Fruit fly (Drosophila melanogaster) whole organism, adult: ENCODE results near the gene CG31021.

Source experiments
- CG11617 ChIP-seq: fragments of 200-800 bp; sonication (Bioruptor generic); optimal IDR thresholded peaks from 2 replicates; lab custom pipeline; 2017; ENCODE audit warnings: mild to moderate bottlenecking, missing biosample characterization, missing genetic modification reagents, missing genetic modification characterization
- CG12768 ChIP-seq: fragments of 200-800 bp; sonication (Bioruptor generic); optimal IDR thresholded peaks from 2 replicates; lab custom pipeline; 2017; ENCODE audit warnings: missing biosample characterization, missing genetic modification characterization, mild to moderate bottlenecking, moderate library complexity, missing genetic modification reagents
- CG14711 ChIP-seq: fragments of 200-800 bp; sonication (Bioruptor generic); optimal IDR thresholded peaks from 2 replicates; lab custom pipeline; 2018; ENCODE audit warnings: missing biosample characterization, mild to moderate bottlenecking, missing genetic modification characterization, moderate library complexity
- CG1620 ChIP-seq: fragments of 200-800 bp; sonication (Bioruptor generic); optimal IDR thresholded peaks from 2 replicates; lab custom pipeline; 2016; ENCODE audit warnings: missing biosample characterization, missing genetic modification characterization
- CG33017 ChIP-seq: fragments of 200-800 bp; sonication (Bioruptor generic); optimal IDR thresholded peaks from 2 replicates; lab custom pipeline; 2018; ENCODE audit warnings: missing biosample characterization, mild to moderate bottlenecking, missing genetic modification characterization, moderate library complexity
- CG5204 ChIP-seq: fragments of 200-800 bp; sonication (Bioruptor generic); optimal IDR thresholded peaks from 2 replicates; lab custom pipeline; 2016; ENCODE audit warnings: missing biosample characterization, missing genetic modification characterization
- CG7045 ChIP-seq: fragments of 200-800 bp; sonication (Bioruptor generic); optimal IDR thresholded peaks from 2 replicates; lab custom pipeline; 2017; ENCODE audit warnings: missing biosample characterization, mild to moderate bottlenecking, missing genetic modification characterization
- CG7101 ChIP-seq: fragments of 200-800 bp; sonication (Bioruptor generic); optimal IDR thresholded peaks from 2 replicates; lab custom pipeline; 2018; ENCODE audit warnings: missing biosample characterization, mild to moderate bottlenecking, missing genetic modification characterization, moderate library complexity
- Clk ChIP-seq: fragments of 200-800 bp; sonication (Bioruptor generic); optimal IDR thresholded peaks from 2 replicates; lab custom pipeline; 2017; ENCODE audit warnings: missing biosample characterization, missing genetic modification characterization
- Crg-1 ChIP-seq: fragments of 200-800 bp; sonication (Bioruptor generic); optimal IDR thresholded peaks from 2 replicates; lab custom pipeline; 2016; ENCODE audit warnings: missing biosample characterization, missing genetic modification characterization
- Hr96 ChIP-seq: fragments of 200-800 bp; sonication (Bioruptor generic); optimal IDR thresholded peaks from 2 replicates; lab custom pipeline; 2016; ENCODE audit warnings: missing biosample characterization, missing genetic modification characterization
- Mnt ChIP-seq: fragments of 200-800 bp; sonication (Bioruptor generic); optimal IDR thresholded peaks from 2 replicates; lab custom pipeline; 2016; ENCODE audit warnings: missing biosample characterization, mild to moderate bottlenecking, missing genetic modification characterization
- bab1 ChIP-seq: fragments of 200-800 bp; sonication (Bioruptor generic); optimal IDR thresholded peaks from 3 replicates; lab custom pipeline; 2019; ENCODE audit warnings: missing biosample characterization, mild to moderate bottlenecking, missing genetic modification characterization, moderate library complexity
- cic ChIP-seq: fragments of 200-800 bp; sonication (Bioruptor generic); optimal IDR thresholded peaks from 2 replicates; lab custom pipeline; 2017; ENCODE audit warnings: missing biosample characterization, mild to moderate bottlenecking, missing genetic modification characterization, moderate library complexity
- cnc ChIP-seq, 2 experiments: fragments of >200 bp; optimal IDR thresholded peaks; 2 replicates each; lab custom pipeline; 2017
- kay ChIP-seq: fragments of 200-800 bp; sonication (Bioruptor generic); peaks from one replicate; lab custom pipeline; 2016; ENCODE audit warnings: missing biosample characterization, missing genetic modification characterization, borderline replicate concordance
- ovo ChIP-seq: fragments of 200-800 bp; sonication (Bioruptor generic); optimal IDR thresholded peaks from 2 replicates; lab custom pipeline; 2016; ENCODE audit warnings: missing biosample characterization, missing genetic modification characterization
- pad ChIP-seq: fragments of 200-800 bp; sonication (Bioruptor generic); optimal IDR thresholded peaks from 3 replicates; lab custom pipeline; 2017; ENCODE audit warnings: missing biosample characterization, missing genetic modification characterization, mild to moderate bottlenecking, moderate library complexity, missing genetic modification reagents
- tj ChIP-seq: fragments of 200-800 bp; sonication (Bioruptor generic); optimal IDR thresholded peaks from 3 replicates; lab custom pipeline; 2017; ENCODE audit warnings: missing biosample characterization, mild to moderate bottlenecking, missing genetic modification characterization, moderate library complexity
- toe ChIP-seq: fragments of 200-800 bp; sonication (Bioruptor generic); optimal IDR thresholded peaks from 2 replicates; lab custom pipeline; 2016; ENCODE audit warnings: missing biosample characterization, missing genetic modification characterization

The CG31021 gene

DNA sequence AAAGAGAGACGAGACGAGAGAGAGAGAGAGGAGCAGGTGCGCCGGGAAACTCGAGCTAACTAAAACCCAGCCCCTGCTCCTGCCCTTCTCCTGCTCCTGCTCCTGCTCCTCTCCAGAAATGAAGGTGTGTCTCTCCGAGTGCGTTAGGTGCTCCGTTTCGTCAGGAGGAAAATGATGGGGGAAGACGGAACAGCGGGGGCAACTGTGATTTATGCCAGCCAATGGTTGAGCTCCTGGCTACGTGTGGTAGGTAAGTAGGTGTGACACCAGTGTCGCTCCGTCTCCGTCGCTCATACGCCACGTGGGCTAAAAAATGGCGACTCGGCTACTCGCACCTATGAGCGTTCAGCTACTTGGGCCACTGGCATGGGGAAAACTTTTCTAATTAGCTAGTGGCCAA lies 15.5 kb downstream of the CG31021 start:
- peak; percentile 11 for TF ChIP-seq pad (GFP tag; lab: Kevin White, UChicago)
- no peak for TF ChIP-seq cic (GFP tag; lab: Kevin White, UChicago)

DNA sequence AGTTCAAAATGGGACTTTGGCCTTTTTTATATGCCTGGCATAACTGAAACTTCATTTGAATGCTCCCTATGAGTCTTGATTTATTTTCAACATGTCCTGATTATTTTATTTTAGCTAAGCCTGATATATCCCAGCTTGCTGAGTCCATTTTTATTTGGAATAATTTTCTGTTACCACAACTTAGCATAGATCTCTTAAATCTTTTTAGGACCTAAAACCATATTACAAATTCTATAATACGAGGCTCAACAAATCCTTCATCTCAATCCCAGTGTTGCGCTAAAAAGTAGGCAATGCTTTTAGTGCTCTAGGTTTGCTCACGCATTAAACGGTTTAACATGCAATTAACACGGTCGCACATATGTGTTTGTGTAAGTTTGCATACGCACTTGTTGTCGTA lies 19.8 kb downstream of the CG31021 start, which contains the start of gene CG44954:
Gene CG44954 (minus strand): TSS at position 101 of the 400 bp plus-strand sequence.
- no peak for TF ChIP-seq CG12768 (GFP tag; lab: Kevin White, UChicago)
- no peak for TF ChIP-seq CG14711
- no peak for TF ChIP-seq tj (GFP tag; lab: Kevin White, UChicago)
- TF ChIP-seq toe (GFP tag; lab: Kevin White, UChicago): no peak

DNA sequence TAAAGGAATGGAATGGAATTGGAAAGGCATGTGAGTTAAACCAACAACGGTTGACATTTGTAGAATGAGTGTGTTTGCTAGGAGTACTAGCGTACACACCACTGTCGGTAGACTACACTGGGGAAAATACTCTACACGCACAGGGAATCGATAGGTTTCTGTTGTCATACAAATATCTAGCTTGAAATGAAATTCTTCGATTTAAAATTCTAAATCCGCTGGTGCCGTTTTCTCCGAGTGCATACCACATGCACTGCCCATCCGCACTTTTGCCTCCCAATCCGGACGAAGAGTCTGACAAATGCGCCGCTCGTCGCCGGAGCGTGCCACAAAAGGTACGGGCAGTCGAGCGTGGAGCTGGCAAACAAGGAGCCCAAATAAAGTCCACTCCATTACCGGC lies 26.9 kb downstream of the CG31021 start, which contains the start of gene CG2267:
Gene CG2267 (minus strand): TSS at position 101 of the 400 bp plus-strand sequence.
- no peak for TF ChIP-seq CG14711
- TF ChIP-seq bab1 (GFP tag; lab: Kevin White, UChicago): no peak
- TF ChIP-seq CG1620 (GFP tag; lab: Kevin White, UChicago): no peak
- no peak for TF ChIP-seq toe (GFP tag; lab: Kevin White, UChicago)
- no peak for TF ChIP-seq Hr96
- TF ChIP-seq cic (GFP tag; lab: Kevin White, UChicago): no peak
- no peak for TF ChIP-seq tj (GFP tag; lab: Kevin White, UChicago)
- no peak for TF ChIP-seq CG12768 (GFP tag; lab: Kevin White, UChicago)
- no peak for TF ChIP-seq CG11617 (GFP tag; lab: Kevin White, UChicago)

DNA sequence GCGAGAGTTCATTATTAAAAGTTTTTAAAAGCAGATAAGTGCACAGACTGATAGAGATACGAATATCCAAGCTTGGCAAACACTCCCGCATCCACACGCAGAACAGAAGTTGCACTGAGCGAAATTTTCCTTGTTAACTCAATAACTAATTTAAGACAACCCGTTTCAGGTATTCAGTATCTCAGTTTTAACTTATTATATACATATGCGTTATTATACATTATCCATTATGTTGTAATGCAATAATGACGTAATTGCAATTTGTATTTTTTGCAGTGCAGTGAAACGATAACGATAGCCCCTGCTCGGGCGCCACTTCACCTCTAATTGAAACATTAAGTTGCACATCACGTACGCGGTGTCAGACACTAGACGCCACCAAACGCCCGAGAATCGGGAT lies 41.2 kb downstream of the CG31021 start:
- TF ChIP-seq CG12768 (GFP tag; lab: Kevin White, UChicago): no peak
- TF ChIP-seq CG11617 (GFP tag; lab: Kevin White, UChicago): no peak
- TF ChIP-seq ovo (GFP tag; lab: Kevin White, UChicago): no peak
- no peak for TF ChIP-seq Crg-1 (GFP tag; lab: Kevin White, UChicago)
- no peak for TF ChIP-seq tj (GFP tag; lab: Kevin White, UChicago)
- no peak for TF ChIP-seq CG7101
- TF ChIP-seq CG14711: no peak
- TF ChIP-seq cic (GFP tag; lab: Kevin White, UChicago): no peak
- TF ChIP-seq Hr96: no peak
- TF ChIP-seq Mnt: no peak
- TF ChIP-seq Clk (GFP tag; lab: Kevin White, UChicago): no peak

DNA sequence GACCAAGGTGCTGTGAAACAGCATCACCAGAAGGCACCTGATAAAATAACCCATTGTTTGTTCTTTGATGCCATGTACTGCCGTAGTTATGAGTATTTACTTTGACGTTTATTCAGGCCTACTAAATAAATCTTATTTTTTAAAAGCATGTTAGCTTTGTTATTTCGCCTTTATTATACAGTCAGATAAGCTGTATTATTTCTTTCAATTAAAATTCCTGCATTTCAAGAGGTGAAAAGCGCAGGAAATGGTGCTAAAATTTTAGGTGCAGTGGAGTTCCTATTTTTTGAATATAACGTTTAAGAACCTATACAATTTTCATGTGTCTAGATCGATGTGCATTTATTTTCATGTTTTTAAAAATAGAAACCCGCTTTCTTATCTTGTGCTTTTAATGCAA lies 43.8 kb downstream of the CG31021 start, which contains the start of gene CG31013:
Gene CG31013 (minus strand): TSS at position 101 of the 400 bp plus-strand sequence.
- TF ChIP-seq CG11617 (GFP tag; lab: Kevin White, UChicago) (no peak), cic (GFP tag; lab: Kevin White, UChicago) (no peak), pad (GFP tag; lab: Kevin White, UChicago) (no peak), CG14711 (no peak), tj (GFP tag; lab: Kevin White, UChicago) (no peak), CG12768 (GFP tag; lab: Kevin White, UChicago) (no peak), kay (GFP tag; lab: Kevin White, UChicago) (no peak), bab1 (GFP tag; lab: Kevin White, UChicago) (no peak), ovo (GFP tag; lab: Kevin White, UChicago) (no peak), Hr96 (no peak), CG5204 (no peak), cnc (optimal IDR thresholded peaks at IDR 0.05; lab: Kevin White, UChicago) (no peak), Crg-1 (GFP tag; lab: Kevin White, UChicago) (no peak), CG1620 (GFP tag; lab: Kevin White, UChicago) (no peak), CG33017 (tag; lab: Kevin White, UChicago) (no peak), Mnt (no peak), CG7101 (no peak), toe (GFP tag; lab: Kevin White, UChicago) (no peak)

DNA sequence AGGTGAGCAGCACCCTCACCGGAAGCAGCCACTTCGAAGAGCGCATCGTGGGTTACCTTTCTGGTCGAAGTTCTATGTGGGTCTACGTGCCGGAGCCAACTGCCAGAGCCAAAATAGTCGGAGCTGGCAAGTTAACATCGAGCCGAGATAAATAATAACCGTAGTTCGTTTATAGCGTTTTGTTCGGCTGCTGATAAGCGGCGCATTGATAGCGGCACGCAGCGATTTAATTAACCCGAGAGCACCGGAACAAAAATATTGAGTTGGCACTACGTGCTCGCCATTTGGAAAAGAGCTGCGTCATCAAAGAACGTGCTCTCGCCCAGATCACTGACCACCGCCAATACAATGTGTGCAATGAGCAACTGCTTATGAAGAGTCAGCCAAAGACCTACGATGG lies 46.4 kb downstream of the CG31021 start, which contains the start of gene PH4alphaPV:
Gene PH4alphaPV (minus strand): TSS at position 101 of the 400 bp plus-strand sequence.
- TF ChIP-seq CG12768 (GFP tag; lab: Kevin White, UChicago) (no peak), Clk (GFP tag; lab: Kevin White, UChicago) (no peak), Mnt (no peak), CG1620 (GFP tag; lab: Kevin White, UChicago) (no peak), CG7101 (no peak), cnc (optimal IDR thresholded peaks at IDR 0.05; lab: Kevin White, UChicago) (no peak), CG33017 (tag; lab: Kevin White, UChicago) (no peak), Hr96 (no peak), pad (GFP tag; lab: Kevin White, UChicago) (no peak), kay (GFP tag; lab: Kevin White, UChicago) (no peak), ovo (GFP tag; lab: Kevin White, UChicago) (no peak), CG7045 (no peak), toe (GFP tag; lab: Kevin White, UChicago) (no peak), CG14711 (no peak), Crg-1 (GFP tag; lab: Kevin White, UChicago) (no peak)

DNA sequence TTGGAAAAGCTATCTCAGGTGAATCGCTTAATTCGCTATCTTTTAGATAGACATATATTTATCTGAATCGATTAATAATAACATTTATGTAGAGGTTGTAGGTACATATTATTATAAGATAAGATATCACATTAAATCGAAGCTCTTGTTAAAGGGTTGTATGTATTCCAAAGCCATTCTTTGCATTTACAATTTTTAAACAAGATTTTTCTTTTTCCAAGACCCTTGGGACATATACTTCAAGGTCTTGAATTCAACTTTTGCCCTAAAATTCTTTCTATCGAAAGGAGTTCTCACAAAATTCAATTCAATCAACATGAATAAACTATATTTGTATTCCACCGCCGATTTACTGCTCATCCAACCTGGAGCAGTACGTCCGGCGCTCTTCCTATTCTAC lies 46.8 kb downstream of the CG31021 start, which contains the start of gene CG34432:
Gene CG34432 (plus strand): TSS at position 301 of the 400 bp plus-strand sequence.
- no peak for TF ChIP-seq CG1620 (GFP tag; lab: Kevin White, UChicago)
